Fruit fly (Drosophila melanogaster) whole organism, embryonic: ENCODE measurements around the gene DNaseII.

Experiments
- CG15601 ChIP-seq: fragments of 200-800 bp; sonication (Bioruptor generic); optimal IDR thresholded peaks from 3 replicates; lab custom pipeline; 2019; ENCODE audit warnings: missing biosample characterization, mild to moderate bottlenecking, missing genetic modification characterization, moderate library complexity
- CG31388 ChIP-seq: fragments of 200-800 bp; sonication (Bioruptor generic); optimal IDR thresholded peaks from 2 replicates; lab custom pipeline; 2016; ENCODE audit warnings: missing biosample characterization, missing genetic modification characterization
- E2f2 ChIP-seq: fragments of 200-800 bp; sonication (Bioruptor generic); IDR thresholded peaks from 2 replicates; pipeline ENCODE4 v1.3.6; 2022; ENCODE audit warnings: missing biosample characterization, missing genetic modification characterization
- MBD-R2 ChIP-seq: fragments of 200-800 bp; sonication (Bioruptor generic); IDR thresholded peaks from 2 replicates; pipeline ENCODE4 v1.3.6; 2022; ENCODE audit warnings: missing biosample characterization, missing genetic modification characterization
- Ravus ChIP-seq: fragments of 200-800 bp; sonication (Bioruptor generic); IDR thresholded peaks from 2 replicates; pipeline ENCODE4 v1.3.6; 2022; ENCODE audit warnings: missing biosample characterization, missing genetic modification characterization
- bcd ChIP-seq: fragments of 200-800 bp; sonication (Bioruptor generic); optimal IDR thresholded peaks from 2 replicates; lab custom pipeline; 2017; ENCODE audit warnings: missing biosample characterization, mild to moderate bottlenecking, missing genetic modification characterization
- crol ChIP-seq: fragments of 200-800 bp; sonication (Bioruptor generic); IDR thresholded peaks from 2 replicates; pipeline ENCODE4 v1.3.6; 2022; ENCODE audit warnings: missing biosample characterization, missing genetic modification characterization
- lab ChIP-seq: fragments of 200-800 bp; sonication (Bioruptor generic); optimal IDR thresholded peaks from 3 replicates; lab custom pipeline; 2017; ENCODE audit warnings: missing biosample characterization, missing genetic modification characterization, mild to moderate bottlenecking, moderate library complexity, missing genetic modification reagents
- mam ChIP-seq: fragments of 200-800 bp; sonication (Bioruptor generic); optimal IDR thresholded peaks from 3 replicates; lab custom pipeline; 2016; ENCODE audit warnings: missing biosample characterization, missing genetic modification characterization
- ssp ChIP-seq: fragments of 200-800 bp; sonication (Bioruptor generic); IDR thresholded peaks from 2 replicates; pipeline ENCODE4 v1.3.6; 2022; ENCODE audit warnings: missing biosample characterization, missing genetic modification characterization
- unpg ChIP-seq: fragments of 200-800 bp; sonication (Bioruptor generic); optimal IDR thresholded peaks from 3 replicates; lab custom pipeline; 2018; ENCODE audit warnings: missing biosample characterization, mild to moderate bottlenecking, missing genetic modification characterization, moderate library complexity

- TF ChIP-seq MBD-R2 (GFP tag; lab: Robert Waterston, UW) (no peak), Ravus (no peak), ssp (GFP tag; lab: Robert Waterston, UW) (no peak), E2f2 (GFP tag; lab: Robert Waterston, UW) (no peak), lab (no peak), unpg (GFP tag; lab: Kevin White, UChicago) (no peak), CG15601 (tag; lab: Kevin White, UChicago) (no peak), CG31388 (GFP tag; lab: Kevin White, UChicago) (no peak), crol (GFP tag; lab: Robert Waterston, UW) (no peak), mam (GFP tag; lab: Kevin White, UChicago) (no peak), bcd (GFP tag; lab: Kevin White, UChicago) (no peak)
Measured at dm6 chr3R:18026536-18026935, 7.4 kb downstream of the DNaseII start.
